Worm (Caenorhabditis elegans): ENCODE measurements around the gene tpk-1.
A peak's percentile ranks its signal among the peaks of the same experiment; 100 is the strongest.

The tpk-1 gene

ce11 chrIII:8911598-8912194, at the start of gene tpk-1:
Gene tpk-1 (plus strand): TSS chrIII:8912144.
- TF ChIP-seq F49E8.2 (tag; optimal IDR thresholded peaks at IDR 0.05; ENCODE audit: borderline replicate concordance), result no peak
- TF ChIP-seq T26A8.4 (GFP tag; IDR thresholded peaks at IDR 0.05), result peak; percentile 27; the same call in 1 of the 2 replicates
- TF ChIP-seq zfp-2 (tag; optimal IDR thresholded peaks at IDR 0.05), result no peak
- no peak for TF ChIP-seq dve-1 (tag; optimal IDR thresholded peaks at IDR 0.05; ENCODE audit: insufficient read depth)
- TF ChIP-seq mdt-29 (GFP tag; IDR thresholded peaks at IDR 0.05), result 0 out of 2 replicates have a peak, but pooled peaks have one; percentile 9
- TF ChIP-seq ama-1 (optimal IDR thresholded peaks at IDR 0.05), result peak; percentile 68
- TF ChIP-seq mep-1 (tag; optimal IDR thresholded peaks at IDR 0.05), result peak; percentile 19
- TF ChIP-seq lin-38 (GFP tag; IDR thresholded peaks at IDR 0.05), result no peak

- TF ChIP-seq jun-1 (tag; optimal IDR thresholded peaks at IDR 0.05) (peak; percentile 9), F49E8.2 (tag; optimal IDR thresholded peaks at IDR 0.05; ENCODE audit: borderline replicate concordance) (no peak), nhr-25 (tag; optimal IDR thresholded peaks at IDR 0.05; ENCODE audit: borderline replicate concordance, insufficient read depth) (peak; percentile 0), lin-15B (tag; optimal IDR thresholded peaks at IDR 0.05) (no peak), Y105C5A.15 (GFP tag; IDR thresholded peaks at IDR 0.05) (0 out of 2 replicates have a peak, but pooled peaks have one; percentile 17), ceh-62 (tag; optimal IDR thresholded peaks at IDR 0.05) (no peak), F44E2.7 (GFP tag; IDR thresholded peaks at IDR 0.05) (0 out of 2 replicates have a peak, but pooled peaks have one; percentile 45), skn-1 (tag; optimal IDR thresholded peaks at IDR 0.05) (no peak), vab-7 (GFP tag; IDR thresholded peaks at IDR 0.05) (peak; percentile 64), lir-3 (tag; optimal IDR thresholded peaks at IDR 0.05) (peak; percentile 26), hlh-30 (tag; optimal IDR thresholded peaks at IDR 0.05; ENCODE audit: insufficient read depth) (peak; percentile 47), lin-1 (GFP tag; IDR thresholded peaks at IDR 0.05) (peak; percentile 95), nhr-6 (tag; optimal IDR thresholded peaks at IDR 0.05) (peak; percentile 63), attf-4 (tag; optimal IDR thresholded peaks at IDR 0.05) (no peak), rbr-2 (tag; optimal IDR thresholded peaks at IDR 0.05) (peak; percentile 49), F10B5.3 (tag; optimal IDR thresholded peaks at IDR 0.05) (no peak), lin-29 (GFP tag; IDR thresholded peaks at IDR 0.05) (0 out of 2 replicates have a peak, but pooled peaks have one; percentile 51), mxl-2 (GFP tag; conservative IDR thresholded peaks at IDR 0.05) (no peak), pqm-1 (tag; optimal IDR thresholded peaks at IDR 0.05) (peak; percentile 78), daf-19 (GFP tag; conservative IDR thresholded peaks at IDR 0.05) (no peak), zag-1 (tag; optimal IDR thresholded peaks at IDR 0.05) (no peak), ceh-28 (tag; optimal IDR thresholded peaks at IDR 0.05) (no peak), mdt-29 (GFP tag; IDR thresholded peaks at IDR 0.05) (no peak; the same call in 1 of the 2 replicates), Y75B8A.6 (GFP tag; IDR thresholded peaks at IDR 0.05) (no peak), nhr-111 (GFP tag; optimal IDR thresholded peaks at IDR 0.05) (peak; percentile 17), ctbp-1 (GFP tag; IDR thresholded peaks at IDR 0.05) (peak; percentile 22; the same call in 1 of the 2 replicates), ama-1 (optimal IDR thresholded peaks at IDR 0.05) (peak; percentile 95), Y48G9A.11 (GFP tag; IDR thresholded peaks at IDR 0.05) (peak; percentile 48; the same call in 1 of the 2 replicates), lim-7 (GFP tag; IDR thresholded peaks at IDR 0.05) (no peak), egl-27 (tag; optimal IDR thresholded peaks at IDR 0.05) (no peak), nhr-48 (tag; optimal IDR thresholded peaks at IDR 0.05) (peak; percentile 80), egl-43 (GFP tag; IDR thresholded peaks at IDR 0.05) (peak; percentile 90), nhr-10 (tag; optimal IDR thresholded peaks at IDR 0.05) (peak; percentile 52), ceh-32 (tag; optimal IDR thresholded peaks at IDR 0.05; ENCODE audit: poor library complexity) (no peak), madf-5 (GFP tag; IDR thresholded peaks at IDR 0.05) (peak in 1 of 2 experiments; percentile 88; a peak in 1 of 4 replicates), F26F4.8 (GFP tag; conservative IDR thresholded peaks at IDR 0.05) (0 out of 2 replicates have a peak, but pooled peaks have one; percentile 36), lin-38 (GFP tag; IDR thresholded peaks at IDR 0.05) (peak; percentile 74), duxl-1 (tag; optimal IDR thresholded peaks at IDR 0.05; ENCODE audit: poor library complexity) (no peak), ZK546.5 (tag; optimal IDR thresholded peaks at IDR 0.05) (no peak), ceh-44 (GFP tag; IDR thresholded peaks at IDR 0.05) (no peak), daf-8 (GFP tag; IDR thresholded peaks at IDR 0.05) (no peak), fos-1 (tag; optimal IDR thresholded peaks at IDR 0.05) (no peak), lin-39 (tag; optimal IDR thresholded peaks at IDR 0.05) (no peak)
Measured at ce11 chrIII:8865294-8865766, 46.6 kb upstream of the tpk-1 start.
